Worm (Caenorhabditis elegans) whole organism, mixed stage, embryonic: ENCODE data around the gene ptp-4A2.

ENCODE experiments used
- ceh-39 ChIP-seq: fragments of 150-350 bp; optimal IDR thresholded peaks from 2 replicates; lab custom pipeline; 2014; ENCODE audit warnings: missing biosample characterization, missing genetic modification characterization
- ceh-83 ChIP-seq: fragments of 200-800 bp; sonication (Bioruptor generic); optimal IDR thresholded peaks from 2 replicates; lab custom pipeline; 2018; ENCODE audit warnings: mild to moderate bottlenecking, missing genetic modification characterization, missing compliant biosample characterization
- elt-1 ChIP-seq: sonication (generic microtip); optimal IDR thresholded peaks from 2 replicates; lab custom pipeline; 2017; ENCODE audit warnings: missing genetic modification characterization, mild to moderate bottlenecking, missing compliant biosample characterization, antibody characterized with exemption, moderate library complexity, borderline replicate concordance; ENCODE audit not compliant: insufficient read depth
- elt-3 ChIP-seq: fragments of 150-350 bp; optimal IDR thresholded peaks from 2 replicates; lab custom pipeline; 2014; ENCODE audit warnings: missing biosample characterization, missing genetic modification characterization
- nhr-237 ChIP-seq: fragments of 150-350 bp; optimal IDR thresholded peaks from 2 replicates; lab custom pipeline; 2014; ENCODE audit warnings: missing biosample characterization, missing genetic modification characterization
- nhr-28 ChIP-seq: fragments of 150-350 bp; optimal IDR thresholded peaks from 2 replicates; lab custom pipeline; 2014; ENCODE audit warnings: missing biosample characterization, missing genetic modification characterization
- nhr-76 ChIP-seq: sonication (generic microtip); optimal IDR thresholded peaks from 2 replicates; lab custom pipeline; 2017; ENCODE audit warnings: missing biosample characterization, missing genetic modification characterization
- pha-4 ChIP-seq: fragments of 150-350 bp; optimal IDR thresholded peaks from 2 replicates; lab custom pipeline; 2018; ENCODE audit warnings: missing biosample characterization, missing genetic modification reagents, missing genetic modification characterization
- sptf-1 ChIP-seq: sonication (generic microtip); optimal IDR thresholded peaks from 2 replicates; lab custom pipeline; 2017; ENCODE audit warnings: mild to moderate bottlenecking, missing genetic modification characterization, moderate library complexity, missing compliant biosample characterization
- tbx-8 ChIP-seq: fragments of 200-800 bp; sonication (Bioruptor generic); optimal IDR thresholded peaks from 2 replicates; lab custom pipeline; 2018; ENCODE audit warnings: mild to moderate bottlenecking, missing genetic modification characterization, moderate library complexity, missing compliant biosample characterization

- TF ChIP-seq ceh-83 (no peak), pha-4 (tag; lab: Kevin White, UChicago) (no peak), tbx-8 (GFP tag; lab: Kevin White, UChicago) (no peak), nhr-237 (tag; lab: Kevin White, UChicago) (no peak), elt-1 (tag; lab: Kevin White, UChicago) (no peak), nhr-28 (tag; lab: Kevin White, UChicago) (no peak), nhr-76 (tag; lab: Kevin White, UChicago) (no peak), ceh-39 (tag; lab: Kevin White, UChicago) (no peak), sptf-1 (tag; lab: Kevin White, UChicago) (no peak), elt-3 (no peak)
Measured at ce11 chrX:3901389-3901788, 41.7 kb downstream of the ptp-4A2 start.
